Worm (Caenorhabditis elegans): ENCODE measurements around the gene mlc-2.

DNA sequence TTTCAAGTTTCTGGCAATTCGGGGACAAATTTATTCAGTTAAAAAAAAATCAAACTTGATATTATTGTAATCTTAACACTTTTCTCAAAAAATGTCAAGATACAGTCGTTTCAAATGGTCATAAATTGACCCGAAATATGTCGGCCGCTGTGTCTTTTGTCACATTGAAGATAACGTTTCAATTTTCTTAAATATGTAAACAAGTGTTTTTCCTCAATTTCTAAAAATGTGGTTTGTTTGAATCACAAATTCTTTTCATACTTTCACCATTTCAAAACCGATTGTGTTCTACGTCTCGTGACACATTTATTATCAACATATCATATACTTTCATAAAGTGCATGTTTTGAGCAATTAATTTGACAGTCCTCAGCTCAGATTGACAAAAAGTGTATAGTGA is 45.9 kb upstream of the mlc-2 start:
- TF ChIP-seq nhr-12 (tag; optimal IDR thresholded peaks at IDR 0.05) (no peak), unc-55 (GFP tag; optimal IDR thresholded peaks at IDR 0.05) (no peak), mdl-1 (tag; optimal IDR thresholded peaks at IDR 0.05) (no peak)

All from whole organism, L2 larva.